Worm (Caenorhabditis elegans): Measurements from ENCODE around the gene F38H12.5.

F38H12.5 gene

DNA sequence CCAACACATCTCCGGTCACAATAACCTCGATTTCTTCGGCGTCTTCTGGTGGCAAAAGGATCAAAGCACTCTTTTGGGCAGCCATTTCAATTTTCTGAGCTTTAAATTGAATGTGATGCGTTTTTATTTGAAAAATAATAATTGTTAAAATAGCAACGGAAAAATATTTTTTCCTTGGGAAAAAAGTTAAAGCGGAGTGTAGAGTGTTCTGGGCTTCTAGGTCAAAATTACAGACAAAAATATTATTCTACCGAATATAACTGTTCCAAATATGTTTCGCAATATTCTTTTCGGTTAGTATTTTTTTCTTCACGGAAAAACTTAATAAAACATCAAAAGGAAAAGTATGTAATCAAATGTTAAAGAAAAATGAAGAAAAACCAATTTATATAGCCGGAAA is 27.8 kb downstream of the F38H12.5 start, which contains the start of gene djr-1.2:
Gene djr-1.2, minus strand, starts transcription at position 101 of the 400 bp plus-strand sequence.
- TF ChIP-seq ceh-19 (GFP tag; optimal IDR thresholded peaks at IDR 0.05), result no peak

DNA sequence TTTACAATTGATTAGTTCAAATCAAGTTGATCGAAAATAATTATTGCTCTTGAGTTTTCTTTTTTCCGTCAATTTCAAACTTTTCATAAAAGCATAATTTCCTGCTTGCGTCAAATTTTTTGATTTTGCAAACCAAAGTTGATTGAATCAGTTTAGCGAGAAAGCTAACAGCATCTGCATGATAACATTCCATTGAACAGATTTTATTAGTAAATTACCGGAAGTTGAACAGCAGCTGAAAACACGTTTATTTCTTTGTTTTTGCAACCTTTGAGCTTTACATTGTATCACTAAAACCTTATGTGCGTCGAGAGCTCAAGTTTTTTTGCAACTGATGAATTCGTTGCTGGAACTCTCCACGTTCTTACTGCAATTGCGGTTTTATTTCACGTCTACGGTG is 35.3 kb downstream of the F38H12.5 start, which contains the start of gene srh-169:
Gene srh-169, plus strand, starts transcription at position 301 of the 400 bp plus-strand sequence.
- TF ChIP-seq sox-4 (tag; optimal IDR thresholded peaks at IDR 0.05), result no peak
- no peak for TF ChIP-seq madf-2 (tag; optimal IDR thresholded peaks at IDR 0.05)
- TF ChIP-seq eyg-1 (tag; optimal IDR thresholded peaks at IDR 0.05), result no peak

DNA sequence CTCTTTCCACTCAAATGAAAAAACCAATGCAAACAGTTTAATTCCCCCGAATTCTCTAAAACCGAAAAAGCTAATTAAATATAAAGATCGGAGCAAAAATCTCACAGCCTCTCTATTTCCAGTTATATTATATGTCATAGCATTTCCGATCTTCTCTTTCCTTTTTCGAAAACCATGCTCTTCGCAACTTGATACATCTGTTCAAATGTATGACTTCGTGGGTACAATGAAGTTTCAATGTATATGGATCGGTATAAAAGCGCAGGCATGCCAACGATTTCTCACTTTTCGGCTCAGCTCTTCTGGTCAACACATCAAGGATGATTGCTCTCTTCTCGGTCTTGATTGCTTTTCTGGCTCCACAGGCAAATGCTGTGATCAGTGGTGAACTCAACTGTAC is 36.7 kb downstream of the F38H12.5 start, which contains the start of gene phat-7:
Gene phat-7, plus strand, starts transcription at position 301 of the 400 bp plus-strand sequence.
- TF ChIP-seq pros-1 (tag; optimal IDR thresholded peaks at IDR 0.05) (no peak), ceh-14 (tag; optimal IDR thresholded peaks at IDR 0.05) (no peak), hlh-13 (GFP tag; optimal IDR thresholded peaks at IDR 0.05) (no peak), ceh-34 (tag; optimal IDR thresholded peaks at IDR 0.05) (no peak), dve-1 (tag; optimal IDR thresholded peaks at IDR 0.05) (no peak), unc-3 (GFP tag; conservative IDR thresholded peaks at IDR 0.05) (no peak), unc-3 (tag; optimal IDR thresholded peaks at IDR 0.05) (no peak)

DNA sequence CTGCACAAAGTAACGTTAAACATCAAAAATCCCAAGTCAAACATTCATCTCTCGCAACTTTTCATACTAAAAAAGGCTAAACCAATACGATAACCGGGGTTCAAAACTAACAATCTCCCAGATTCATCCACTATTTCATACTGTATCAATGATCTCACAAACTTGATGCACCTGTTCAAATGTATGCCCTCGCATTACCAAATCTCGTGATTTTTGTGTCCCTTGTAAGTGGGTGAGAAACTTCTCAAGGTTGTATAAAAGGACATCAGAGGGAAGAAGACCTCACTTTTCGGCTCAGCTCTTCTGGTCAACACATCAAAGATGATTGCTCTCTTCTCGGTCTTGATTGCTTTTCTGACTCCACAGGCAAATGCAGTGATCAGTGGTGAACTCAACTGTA is 39.2 kb downstream of the F38H12.5 start, which contains the start of gene phat-3:
Gene phat-3, plus strand, starts transcription at position 301 of the 400 bp plus-strand sequence.
- no peak for TF ChIP-seq nfya-1 (tag; optimal IDR thresholded peaks at IDR 0.05)
- no peak for TF ChIP-seq npax-4 (tag; optimal IDR thresholded peaks at IDR 0.05)
- TF ChIP-seq ceh-9 (tag; optimal IDR thresholded peaks at IDR 0.05), result no peak
- TF ChIP-seq elt-2 (tag; optimal IDR thresholded peaks at IDR 0.05), result no peak
- TF ChIP-seq lin-11 (tag; optimal IDR thresholded peaks at IDR 0.05), result no peak
- TF ChIP-seq elt-4 (tag; optimal IDR thresholded peaks at IDR 0.05), result no peak
- no peak for TF ChIP-seq ama-1 (optimal IDR thresholded peaks at IDR 0.05)
- TF ChIP-seq pag-3 (tag; optimal IDR thresholded peaks at IDR 0.05; ENCODE audit: borderline replicate concordance), result no peak
- no peak for TF ChIP-seq ceh-30 (tag; optimal IDR thresholded peaks at IDR 0.05)
- no peak for TF ChIP-seq gmeb-2 (tag; optimal IDR thresholded peaks at IDR 0.05)
- TF ChIP-seq sox-4 (tag; optimal IDR thresholded peaks at IDR 0.05), result no peak
- no peak for TF ChIP-seq ztf-16 (tag; optimal IDR thresholded peaks at IDR 0.05)
- TF ChIP-seq ahr-1 (tag; optimal IDR thresholded peaks at IDR 0.05), result no peak
- no peak for TF ChIP-seq F13H6.1 (tag; optimal IDR thresholded peaks at IDR 0.05)
- TF ChIP-seq ceh-45 (GFP tag; IDR thresholded peaks at IDR 0.05), result no peak
- no peak for TF ChIP-seq ceh-19 (GFP tag; optimal IDR thresholded peaks at IDR 0.05)

DNA sequence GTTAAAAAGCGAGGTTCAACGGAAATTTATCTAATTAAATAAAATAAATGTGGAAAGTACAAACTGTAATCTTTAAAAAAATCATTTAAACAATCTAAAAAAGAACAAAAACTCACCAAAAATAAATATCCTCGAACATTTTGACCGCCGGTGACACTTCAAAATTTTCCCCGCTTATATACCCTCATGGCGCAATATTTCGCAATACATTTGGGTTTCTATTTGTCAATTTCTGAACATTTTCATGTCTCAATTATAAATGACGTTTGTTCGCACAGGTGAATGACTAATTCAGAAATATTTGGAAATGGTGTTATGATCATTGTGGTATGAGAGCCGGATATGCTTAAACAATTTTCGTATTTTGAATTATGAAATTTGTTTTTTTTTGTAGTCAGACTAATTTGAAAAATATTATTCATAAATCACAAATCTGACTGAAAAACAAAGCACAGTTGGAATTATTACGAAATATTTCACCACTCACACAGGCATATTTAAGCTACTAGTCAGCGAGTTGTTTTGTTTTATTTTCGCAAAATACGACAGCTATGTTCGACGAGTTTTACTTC is 40.9 kb downstream of the F38H12.5 start, which contains the start of the genes C49G7.10 and irg-2:
Gene C49G7.10, minus strand, starts transcription at position 169 of the 572 bp plus-strand sequence.
Gene irg-2, plus strand, starts transcription at position 329 of the 572 bp plus-strand sequence.
- TF ChIP-seq ceh-31 (tag; optimal IDR thresholded peaks at IDR 0.05) (no peak), pha-2 (tag; optimal IDR thresholded peaks at IDR 0.05) (no peak), ceh-24 (tag; optimal IDR thresholded peaks at IDR 0.05) (no peak), sox-4 (tag; optimal IDR thresholded peaks at IDR 0.05) (no peak), ama-1 (optimal IDR thresholded peaks at IDR 0.05) (no peak), dve-1 (tag; optimal IDR thresholded peaks at IDR 0.05) (no peak)

DNA sequence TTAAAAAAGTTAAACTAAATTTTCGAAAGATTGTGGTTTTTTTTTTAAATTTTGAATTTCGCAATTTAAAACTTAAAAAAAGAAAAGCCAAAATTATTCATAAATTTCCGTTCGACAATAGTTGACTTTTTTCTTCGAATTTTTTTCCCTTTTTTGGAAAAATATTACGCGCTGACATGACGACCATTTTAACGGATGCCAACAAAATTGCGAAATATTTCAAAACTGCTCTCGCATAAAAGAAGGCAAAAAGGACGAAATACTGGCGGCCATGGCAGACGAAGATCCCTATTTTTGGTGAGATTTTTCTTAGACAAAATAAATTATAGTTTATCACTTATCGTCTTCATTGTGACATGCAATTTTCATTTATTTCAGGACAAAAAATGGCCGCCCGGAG is 44.3 kb downstream of the F38H12.5 start:
- TF ChIP-seq tbx-7 (tag; optimal IDR thresholded peaks at IDR 0.05) (no peak), pha-2 (tag; optimal IDR thresholded peaks at IDR 0.05) (no peak), unc-86 (tag; optimal IDR thresholded peaks at IDR 0.05) (no peak), eyg-1 (tag; optimal IDR thresholded peaks at IDR 0.05) (no peak), ceh-45 (GFP tag; IDR thresholded peaks at IDR 0.05) (no peak), mec-3 (tag; optimal IDR thresholded peaks at IDR 0.05; ENCODE audit: borderline replicate concordance) (no peak), sox-2 (GFP tag; IDR thresholded peaks at IDR 0.05) (no peak), pqm-1 (tag; optimal IDR thresholded peaks at IDR 0.05) (no peak), hlh-15 (tag; optimal IDR thresholded peaks at IDR 0.05) (no peak)

Measured in whole organism, late embryonic.